Worm (Caenorhabditis elegans): ENCODE results near the gene T01B10.5.

Gene T01B10.5

ce11 chrX:8495005-8495404 lies at the start of gene T01B10.5:
Gene T01B10.5, plus strand, starts transcription at chrX:8495305.
- no peak for TF ChIP-seq W03F9.2 (tag; optimal IDR thresholded peaks at IDR 0.05)
- TF ChIP-seq him-1 (tag; optimal IDR thresholded peaks at IDR 0.05): no peak
- TF ChIP-seq dao-5 (tag; optimal IDR thresholded peaks at IDR 0.05): no peak

ce11 chrX:8446108-8446507 lies 49.0 kb upstream of the T01B10.5 start, which contains the start of gene F16F9.1:
Gene F16F9.1, plus strand, starts transcription at chrX:8446408.
- TF ChIP-seq W03F9.2 (tag; optimal IDR thresholded peaks at IDR 0.05) (no peak), dao-5 (tag; optimal IDR thresholded peaks at IDR 0.05) (no peak), him-1 (tag; optimal IDR thresholded peaks at IDR 0.05) (no peak)

ce11 chrX:8455590-8456166 lies 39.4 kb upstream of the T01B10.5 start, which contains the start of gene dpy-6:
Gene dpy-6, minus strand, starts transcription at chrX:8455640.
- TF ChIP-seq W03F9.2 (tag; optimal IDR thresholded peaks at IDR 0.05): no peak
- no peak for TF ChIP-seq dao-5 (tag; optimal IDR thresholded peaks at IDR 0.05)

- TF ChIP-seq W03F9.2 (tag; optimal IDR thresholded peaks at IDR 0.05) (no peak), him-1 (tag; optimal IDR thresholded peaks at IDR 0.05) (no peak), dao-5 (tag; optimal IDR thresholded peaks at IDR 0.05) (no peak)
Measured at ce11 chrX:8457314-8457713, 37.8 kb upstream of the T01B10.5 start, which contains the start of gene F16F9.3. Gene F16F9.3, plus strand, starts transcription at chrX:8457614.

- TF ChIP-seq W03F9.2 (tag; optimal IDR thresholded peaks at IDR 0.05) (no peak), dao-5 (tag; optimal IDR thresholded peaks at IDR 0.05) (no peak), him-1 (tag; optimal IDR thresholded peaks at IDR 0.05) (no peak)
Measured at ce11 chrX:8459789-8460188, 35.3 kb upstream of the T01B10.5 start.

- TF ChIP-seq dao-5 (tag; optimal IDR thresholded peaks at IDR 0.05): no peak
- no peak for TF ChIP-seq him-1 (tag; optimal IDR thresholded peaks at IDR 0.05)
- TF ChIP-seq W03F9.2 (tag; optimal IDR thresholded peaks at IDR 0.05): no peak
Measured at ce11 chrX:8460958-8461357, 34.1 kb upstream of the T01B10.5 start.

- TF ChIP-seq dao-5 (tag; optimal IDR thresholded peaks at IDR 0.05) (no peak), W03F9.2 (tag; optimal IDR thresholded peaks at IDR 0.05) (no peak), him-1 (tag; optimal IDR thresholded peaks at IDR 0.05) (no peak)
Measured at ce11 chrX:8463085-8463645, 31.9 kb upstream of the T01B10.5 start, which contains the start of gene F16F9.4. Gene F16F9.4, minus strand, starts transcription at chrX:8463360.

- TF ChIP-seq him-1 (tag; optimal IDR thresholded peaks at IDR 0.05): no peak
- TF ChIP-seq W03F9.2 (tag; optimal IDR thresholded peaks at IDR 0.05): no peak
Measured at ce11 chrX:8463889-8464444, 31.1 kb upstream of the T01B10.5 start.

ce11 chrX:8470126-8470772 lies 24.9 kb upstream of the T01B10.5 start, which contains the start of gene mec-10:
Gene mec-10, minus strand, starts transcription at chrX:8470314.
- TF ChIP-seq dao-5 (tag; optimal IDR thresholded peaks at IDR 0.05) (no peak), W03F9.2 (tag; optimal IDR thresholded peaks at IDR 0.05) (no peak), him-1 (tag; optimal IDR thresholded peaks at IDR 0.05) (no peak)

- TF ChIP-seq W03F9.2 (tag; optimal IDR thresholded peaks at IDR 0.05): no peak
- TF ChIP-seq him-1 (tag; optimal IDR thresholded peaks at IDR 0.05): no peak
- TF ChIP-seq dao-5 (tag; optimal IDR thresholded peaks at IDR 0.05): no peak
Measured at ce11 chrX:8473468-8473867, 21.6 kb upstream of the T01B10.5 start.

- no peak for TF ChIP-seq him-1 (tag; optimal IDR thresholded peaks at IDR 0.05)
- TF ChIP-seq W03F9.2 (tag; optimal IDR thresholded peaks at IDR 0.05): no peak
- no peak for TF ChIP-seq dao-5 (tag; optimal IDR thresholded peaks at IDR 0.05)
Measured at ce11 chrX:8475142-8475541, 20.0 kb upstream of the T01B10.5 start.

- TF ChIP-seq W03F9.2 (tag; optimal IDR thresholded peaks at IDR 0.05) (no peak), dao-5 (tag; optimal IDR thresholded peaks at IDR 0.05) (no peak), him-1 (tag; optimal IDR thresholded peaks at IDR 0.05) (no peak)
Measured at ce11 chrX:8475759-8476228, 19.3 kb upstream of the T01B10.5 start, which contains the start of gene nhr-14. Gene nhr-14, minus strand, starts transcription at chrX:8476178.

- TF ChIP-seq W03F9.2 (tag; optimal IDR thresholded peaks at IDR 0.05) (no peak), him-1 (tag; optimal IDR thresholded peaks at IDR 0.05) (peak; percentile 31)
Measured at ce11 chrX:8476308-8476707, 18.8 kb upstream of the T01B10.5 start.

Measured in whole organism, L4/young adult.